Worm (Caenorhabditis elegans): ENCODE data around the gene cest-2.2.

DNA sequence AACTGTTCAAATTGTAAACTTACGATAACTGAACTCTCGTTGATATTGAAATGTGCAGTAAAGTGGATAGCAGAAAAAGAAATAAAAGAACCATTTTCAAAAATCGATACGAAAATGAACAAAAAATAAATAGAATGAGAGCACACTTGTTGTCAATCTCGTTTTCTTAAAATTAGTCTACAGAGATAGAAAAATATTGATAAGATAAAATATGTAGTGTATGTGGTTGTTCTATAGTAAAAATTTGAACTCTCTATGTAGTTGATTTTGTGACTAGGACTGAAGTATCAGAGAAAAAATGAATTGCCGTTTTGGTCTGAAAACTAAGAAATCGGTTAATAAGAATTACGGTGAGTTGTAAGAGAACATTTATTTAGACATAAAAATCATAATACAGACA, 3.9 kb downstream of the cest-2.2 start, which contains the start of gene cest-2.1:
- no peak for TF ChIP-seq flh-1 (GFP tag; optimal IDR thresholded peaks at IDR 0.05)
- TF ChIP-seq lin-13 (tag; optimal IDR thresholded peaks at IDR 0.05) = no peak
- no peak for TF ChIP-seq ces-1 (GFP tag; optimal IDR thresholded peaks at IDR 0.05)
- no peak for TF ChIP-seq nhr-76 (tag; optimal IDR thresholded peaks at IDR 0.05)
- TF ChIP-seq elt-3 (tag; optimal IDR thresholded peaks at IDR 0.05) = no peak

Measured in whole organism, mixed stage, embryonic.